Worm (Caenorhabditis elegans) whole organism, L1 larva: Measurements from ENCODE around the gene C15H11.1.

Experiments used
- C04F5.9 ChIP-seq: sonication (generic microtip); optimal IDR thresholded peaks from 2 replicates; lab custom pipeline; 2016; ENCODE audit warnings: missing genetic modification characterization, missing compliant biosample characterization
- F16B12.6 ChIP-seq: fragments of 150-350 bp; optimal IDR thresholded peaks from 2 replicates; lab custom pipeline; 2014; ENCODE audit warnings: missing biosample characterization, missing genetic modification characterization
- Y116A8C.19 ChIP-seq: sonication (generic microtip); optimal IDR thresholded peaks from 2 replicates; lab custom pipeline; 2016; ENCODE audit warnings: missing compliant biosample characterization, missing genetic modification characterization, borderline replicate concordance
- alr-1 ChIP-seq: fragments of 200-800 bp; sonication (Bioruptor generic); optimal IDR thresholded peaks from 2 replicates; lab custom pipeline; 2018; ENCODE audit warnings: borderline replicate concordance, mild to moderate bottlenecking, missing genetic modification characterization, missing compliant biosample characterization
- ceh-63 ChIP-seq: fragments of 200-800 bp; sonication (Bioruptor generic); optimal IDR thresholded peaks from 2 replicates; lab custom pipeline; 2018; ENCODE audit warnings: mild to moderate bottlenecking, missing genetic modification characterization, missing compliant biosample characterization
- ceh-90 ChIP-seq: sonication (generic microtip); optimal IDR thresholded peaks from 2 replicates; lab custom pipeline; 2016; ENCODE audit warnings: missing genetic modification characterization, missing compliant biosample characterization
- dpl-1 ChIP-seq, 3 experiments: fragments of 150-350 bp in 2 of 3; sonication (generic microtip) in 1 of 3; optimal IDR thresholded peaks; 2 replicates each; lab custom pipeline; 2014 to 2017; ENCODE audit warnings: missing biosample characterization in 3 of 3, missing genetic modification characterization in 3 of 3, missing genetic modification reagents in 3 of 3
- dsc-1 ChIP-seq: sonication (generic microtip); optimal IDR thresholded peaks from 2 replicates; lab custom pipeline; 2016; ENCODE audit warnings: mild to moderate bottlenecking, missing genetic modification characterization, missing compliant biosample characterization
- efl-3 ChIP-seq: fragments of 200-800 bp; sonication (Bioruptor generic); optimal IDR thresholded peaks from 2 replicates; lab custom pipeline; 2018; ENCODE audit warnings: mild to moderate bottlenecking, missing genetic modification characterization, missing compliant biosample characterization
- egl-27 ChIP-seq, 2 experiments: fragments of 150-350 bp in 1 of 2; sonication (generic microtip); optimal IDR thresholded peaks; 3 replicates each; lab custom pipeline; 2017 to 2018; ENCODE audit warnings: missing biosample characterization in 2 of 2, missing genetic modification characterization in 2 of 2, missing genetic modification reagents in 2 of 2
- elt-3 ChIP-seq, 6 experiments: fragments of 150-350 bp in 1 of 6; sonication (generic microtip); optimal IDR thresholded peaks; 2 replicates each; lab custom pipeline; 2017 to 2018; ENCODE audit warnings: missing biosample characterization in 6 of 6, missing genetic modification characterization in 6 of 6, inconsistent platforms in 1 of 6
- ets-5 ChIP-seq: fragments of 200-800 bp; sonication (Bioruptor generic); IDR thresholded peaks from 2 replicates; pipeline ENCODE4 v1.3.6; 2022; ENCODE audit warnings: missing genetic modification characterization, missing compliant biosample characterization
- fkh-10 ChIP-seq: sonication (generic microtip); optimal IDR thresholded peaks from 2 replicates; lab custom pipeline; 2017; ENCODE audit warnings: missing biosample characterization, missing genetic modification reagents, missing genetic modification characterization
- fkh-4 ChIP-seq: sonication (generic microtip); optimal IDR thresholded peaks from 2 replicates; lab custom pipeline; 2016; ENCODE audit warnings: missing compliant biosample characterization, missing genetic modification characterization, borderline replicate concordance
- fkh-8 ChIP-seq: sonication (generic microtip); optimal IDR thresholded peaks from 2 replicates; lab custom pipeline; 2016; ENCODE audit warnings: mild to moderate bottlenecking, missing genetic modification characterization, missing compliant biosample characterization
- fos-1 ChIP-seq: fragments of 150-350 bp; optimal IDR thresholded peaks from 2 replicates; lab custom pipeline; 2014; ENCODE audit warnings: missing biosample characterization, missing genetic modification characterization
- grh-1 ChIP-seq: fragments of 200-800 bp; sonication (Bioruptor generic); IDR thresholded peaks from 2 replicates; pipeline ENCODE4 v1.3.6; 2022; ENCODE audit warnings: missing genetic modification reagents, missing genetic modification characterization, missing compliant biosample characterization
- hlh-4 ChIP-seq: sonication (generic microtip); optimal IDR thresholded peaks from 2 replicates; lab custom pipeline; 2016; ENCODE audit warnings: mild to moderate bottlenecking, missing genetic modification characterization, missing compliant biosample characterization
- hpl-2 ChIP-seq: fragments of 150-350 bp; optimal IDR thresholded peaks from 2 replicates; lab custom pipeline; 2014; ENCODE audit warnings: missing biosample characterization, missing genetic modification reagents, missing genetic modification characterization
- lin-14 ChIP-seq: fragments of 200-800 bp; sonication (Bioruptor generic); optimal IDR thresholded peaks from 2 replicates; lab custom pipeline; 2018; ENCODE audit warnings: mild to moderate bottlenecking, missing genetic modification characterization, moderate library complexity, missing compliant biosample characterization
- lin-39 ChIP-seq: fragments of 150-350 bp; optimal IDR thresholded peaks from 2 replicates; lab custom pipeline; 2014; ENCODE audit warnings: missing biosample characterization, missing genetic modification reagents, missing genetic modification characterization
- lsy-2 ChIP-seq, 2 experiments: fragments of 150-350 bp; optimal IDR thresholded peaks; 2 replicates each; lab custom pipeline; 2014; ENCODE audit warnings: missing biosample characterization in 2 of 2, missing genetic modification characterization in 2 of 2
- mdl-1 ChIP-seq, 2 experiments: fragments of 150-350 bp; optimal IDR thresholded peaks; 2 replicates each; lab custom pipeline; 2014 to 2017; ENCODE audit warnings: missing biosample characterization in 2 of 2, missing genetic modification characterization in 2 of 2, inconsistent platforms in 1 of 2
- nhr-12 ChIP-seq: sonication (generic microtip); optimal IDR thresholded peaks from 2 replicates; lab custom pipeline; 2017; ENCODE audit warnings: missing biosample characterization, missing genetic modification characterization
- nhr-19 ChIP-seq: fragments of 200-800 bp; sonication (Bioruptor generic); conservative IDR thresholded peaks from 2 replicates; pipeline ENCODE4 v1.3.6; 2022; ENCODE audit warnings: missing genetic modification characterization, missing compliant biosample characterization
- nhr-237 ChIP-seq: fragments of 150-350 bp; optimal IDR thresholded peaks from 2 replicates; lab custom pipeline; 2014; ENCODE audit warnings: missing biosample characterization, missing genetic modification characterization
- nhr-71 ChIP-seq: sonication (generic microtip); optimal IDR thresholded peaks from 2 replicates; lab custom pipeline; 2016; ENCODE audit warnings: mild to moderate bottlenecking, missing genetic modification characterization, moderate library complexity, missing compliant biosample characterization
- nhr-84 ChIP-seq: sonication (generic microtip); optimal IDR thresholded peaks from 2 replicates; lab custom pipeline; 2017; ENCODE audit warnings: missing biosample characterization, missing genetic modification characterization
- nhr-90 ChIP-seq: sonication (generic microtip); optimal IDR thresholded peaks from 2 replicates; lab custom pipeline; 2016; ENCODE audit warnings: mild to moderate bottlenecking, missing genetic modification characterization, missing compliant biosample characterization; ENCODE audit not compliant: poor library complexity
- pag-3 ChIP-seq: sonication (generic microtip); optimal IDR thresholded peaks from 2 replicates; lab custom pipeline; 2017; ENCODE audit warnings: missing genetic modification characterization, mild to moderate bottlenecking, missing compliant biosample characterization, antibody characterized with exemption, borderline replicate concordance; ENCODE audit not compliant: insufficient read depth
- pax-3 ChIP-seq: fragments of 200-800 bp; sonication (Bioruptor generic); optimal IDR thresholded peaks from 2 replicates; lab custom pipeline; 2018; ENCODE audit warnings: mild to moderate bottlenecking, missing genetic modification characterization, moderate library complexity, missing compliant biosample characterization
- snu-23 ChIP-seq: sonication (generic microtip); optimal IDR thresholded peaks from 2 replicates; lab custom pipeline; 2016; ENCODE audit warnings: missing genetic modification characterization, missing compliant biosample characterization
- swsn-7 ChIP-seq: sonication (generic microtip); optimal IDR thresholded peaks from 2 replicates; lab custom pipeline; 2016; ENCODE audit warnings: missing genetic modification characterization, missing compliant biosample characterization
- tlp-1 ChIP-seq: fragments of 150-350 bp; optimal IDR thresholded peaks from 2 replicates; lab custom pipeline; 2014; ENCODE audit warnings: missing biosample characterization, missing genetic modification characterization
- unc-98 ChIP-seq: fragments of 200-800 bp; sonication (Bioruptor generic); IDR thresholded peaks from 2 replicates; pipeline ENCODE4 v1.3.6; 2022; ENCODE audit warnings: missing genetic modification characterization, missing compliant biosample characterization
- vab-15 ChIP-seq: sonication (generic microtip); optimal IDR thresholded peaks from 2 replicates; lab custom pipeline; 2017; ENCODE audit warnings: missing genotype, mild to moderate bottlenecking, missing genetic modification characterization, missing compliant biosample characterization
- ztf-4 ChIP-seq: fragments of 150-350 bp; optimal IDR thresholded peaks from 2 replicates; lab custom pipeline; 2014; ENCODE audit warnings: missing biosample characterization, missing genetic modification characterization

Gene C15H11.1

ce11 chrV:14378052-14378451 is 15.6 kb upstream of the C15H11.1 start:
- TF ChIP-seq pax-3 (tag; lab: Kevin White, UChicago) (peak; percentile 13), pag-3 (tag; lab: Kevin White, UChicago) (no peak), dsc-1 (tag; lab: Kevin White, UChicago) (peak; percentile 85)

DNA sequence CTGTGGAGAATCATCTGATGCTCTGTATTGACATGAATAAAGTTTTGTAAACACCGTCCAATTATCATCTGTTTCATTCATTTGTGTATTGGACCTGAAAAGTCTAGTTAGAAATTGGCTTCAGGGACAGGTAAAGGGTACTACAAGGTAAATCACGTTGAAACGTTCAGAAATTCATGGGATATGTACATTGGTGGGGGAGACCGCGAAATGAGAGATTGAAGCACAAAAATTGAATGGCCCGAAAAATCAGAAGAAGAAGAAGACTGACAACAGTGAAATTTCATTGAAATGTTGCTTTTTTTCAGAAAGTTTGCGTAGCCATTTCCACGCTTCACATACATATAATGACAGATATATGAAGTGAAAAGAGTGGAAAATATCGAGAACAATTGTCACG is 14.6 kb upstream of the C15H11.1 start, which contains the start of gene npr-43:
npr-43 (minus strand) TSS at position 101 of the 400 bp plus-strand sequence.
- TF ChIP-seq fkh-8 (tag; lab: Kevin White, UChicago) (no peak), pag-3 (tag; lab: Kevin White, UChicago) (no peak), ceh-90 (no peak), nhr-237 (tag; lab: Kevin White, UChicago) (no peak), lin-39 (no peak), nhr-12 (tag; lab: Kevin White, UChicago) (no peak), F16B12.6 (no peak), ztf-4 (tag; lab: Kevin White, UChicago) (no peak), alr-1 (tag; lab: Kevin White, UChicago) (no peak), fkh-4 (tag; lab: Kevin White, UChicago) (no peak), ceh-63 (GFP tag; lab: Kevin White, UChicago) (no peak), ets-5 (GFP tag; lab: Robert Waterston, UW) (no peak), nhr-84 (no peak), vab-15 (tag; lab: Kevin White, UChicago) (no peak)

ce11 chrV:14380242-14380641 is 13.4 kb upstream of the C15H11.1 start:
- TF ChIP-seq lin-14 (no peak), fkh-4 (tag; lab: Kevin White, UChicago) (no peak), elt-3 (tag; optimal IDR thresholded peaks at IDR 0.05; lab: Kevin White, UChicago) (no peak), fos-1 (tag; lab: Kevin White, UChicago) (no peak), Y116A8C.19 (no peak), hlh-4 (tag; lab: Kevin White, UChicago) (peak; percentile 55), F16B12.6 (no peak), unc-98 (GFP tag; lab: Robert Waterston, UW) (no peak), pax-3 (tag; lab: Kevin White, UChicago) (peak; percentile 4), swsn-7 (no peak), fkh-8 (tag; lab: Kevin White, UChicago) (peak; percentile 8), hpl-2 (GFP tag; lab: Kevin White, UChicago) (no peak), efl-3 (GFP tag; lab: Kevin White, UChicago) (no peak), nhr-71 (peak; percentile 10), snu-23 (GFP tag; lab: Kevin White, UChicago) (no peak), fkh-10 (GFP tag; lab: Kevin White, UChicago) (no peak)
- TF ChIP-seq, all 84 proteins: peak for 4

DNA sequence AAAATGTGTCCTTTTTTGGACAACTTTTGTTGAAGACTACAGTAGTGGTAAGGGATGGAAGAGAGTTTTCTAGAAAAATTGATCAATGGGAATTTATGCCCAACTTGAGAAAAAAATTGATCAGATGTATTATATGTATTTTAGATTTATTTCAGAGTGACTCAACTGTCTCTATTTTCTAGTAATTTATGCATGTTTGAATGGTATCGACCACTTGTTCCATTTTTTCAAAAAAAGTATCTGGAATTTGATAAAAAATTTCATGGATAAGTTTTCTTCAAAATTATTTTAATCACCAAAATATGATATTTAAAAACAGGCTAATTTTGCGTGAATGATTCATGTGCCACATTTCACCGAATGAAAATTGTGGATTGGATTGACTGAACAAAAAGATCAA is 1.8 kb upstream of the C15H11.1 start, which contains the start of gene C15H11.10:
C15H11.10 (plus strand) TSS at position 301 of the 400 bp plus-strand sequence.
- TF ChIP-seq alr-1 (tag; lab: Kevin White, UChicago) = no peak

- TF ChIP-seq dpl-1 (GFP tag; optimal IDR thresholded peaks at IDR 0.05; lab: Kevin White, UChicago) = no peak
- no peak for TF ChIP-seq lin-14
- no peak for TF ChIP-seq nhr-12 (tag; lab: Kevin White, UChicago)
- no peak for TF ChIP-seq grh-1 (GFP tag; lab: Robert Waterston, UW)
- no peak for TF ChIP-seq lsy-2 (tag; optimal IDR thresholded peaks at IDR 0.05; lab: Kevin White, UChicago)
- no peak for TF ChIP-seq tlp-1
- no peak for TF ChIP-seq nhr-84
- no peak for TF ChIP-seq nhr-90
- TF ChIP-seq nhr-19 (GFP tag; lab: Robert Waterston, UW) = no peak
- no peak for TF ChIP-seq egl-27 (tag; optimal IDR thresholded peaks at IDR 0.05; lab: Kevin White, UChicago)
- TF ChIP-seq mdl-1 (tag; optimal IDR thresholded peaks at IDR 0.05; lab: Kevin White, UChicago) = no peak
- no peak for TF ChIP-seq fkh-8 (tag; lab: Kevin White, UChicago)
- no peak for TF ChIP-seq lin-39
- TF ChIP-seq C04F5.9 (tag; lab: Kevin White, UChicago) = no peak
- TF ChIP-seq fkh-4 (tag; lab: Kevin White, UChicago) = no peak
- TF ChIP-seq, all 84 proteins: peak for 0
These were observed 1.1 kb downstream of the C15H11.1 start, which contains the start of gene C15H11.13 for ce11 chrV:14394743-14395142. TSS of gene C15H11.13 (plus strand) at chrV:14395043.
